Fruit fly (Drosophila melanogaster) whole organism, embryonic: ENCODE results near the gene CG7714.
A peak's percentile ranks its signal among the peaks of the same experiment; 100 is the strongest.

Source experiments
- Ada2b ChIP-seq: fragments of 200-800 bp; sonication (Bioruptor generic); IDR thresholded peaks from 2 replicates; pipeline ENCODE4 v1.3.6; 2022; ENCODE audit warnings: missing biosample characterization, missing genetic modification characterization
- Bdp1 ChIP-seq: fragments of 200-800 bp; sonication (Bioruptor generic); optimal IDR thresholded peaks from 3 replicates; lab custom pipeline; 2016; ENCODE audit warnings: missing biosample characterization, missing genetic modification characterization
- Blimp-1 ChIP-seq: fragments of 200-800 bp; sonication (Bioruptor generic); optimal IDR thresholded peaks from 3 replicates; lab custom pipeline; 2018; ENCODE audit warnings: missing biosample characterization, missing genetic modification characterization, mild to moderate bottlenecking, moderate library complexity, missing genetic modification reagents
- C15 ChIP-seq: fragments of 200-800 bp; sonication (Bioruptor generic); IDR thresholded peaks from 3 replicates; pipeline ENCODE4 v1.3.6; 2022; ENCODE audit warnings: missing biosample characterization, missing genetic modification characterization
- CG11695 ChIP-seq: fragments of 200-800 bp; sonication (Bioruptor generic); IDR thresholded peaks from 3 replicates; pipeline ENCODE4 v1.3.6; 2022; ENCODE audit warnings: missing biosample characterization, missing genetic modification characterization
- CG12071 ChIP-seq: fragments of 200-800 bp; sonication (Bioruptor generic); optimal IDR thresholded peaks from 3 replicates; lab custom pipeline; 2018; ENCODE audit warnings: missing biosample characterization, mild to moderate bottlenecking, missing genetic modification characterization
- CG12155 ChIP-seq: fragments of 200-800 bp; sonication (Bioruptor generic); optimal IDR thresholded peaks from 3 replicates; lab custom pipeline; 2016; ENCODE audit warnings: missing biosample characterization, missing genetic modification characterization
- CG18262 ChIP-seq: fragments of 200-800 bp; optimal IDR thresholded peaks from 3 replicates; lab custom pipeline; 2019; ENCODE audit warnings: missing biosample characterization, mild to moderate bottlenecking, missing genetic modification characterization, moderate library complexity
- CG31388 ChIP-seq: fragments of 200-800 bp; sonication (Bioruptor generic); optimal IDR thresholded peaks from 2 replicates; lab custom pipeline; 2016; ENCODE audit warnings: missing biosample characterization, missing genetic modification characterization
- CG33557 ChIP-seq: fragments of 200-800 bp; sonication (Bioruptor generic); optimal IDR thresholded peaks from 2 replicates; lab custom pipeline; 2019; ENCODE audit warnings: missing biosample characterization, mild to moderate bottlenecking, missing genetic modification characterization, moderate library complexity
- CG34224 ChIP-seq: fragments of 200-800 bp; sonication (Bioruptor generic); IDR thresholded peaks from 3 replicates; pipeline ENCODE4 v1.3.6; 2022; ENCODE audit warnings: missing biosample characterization, missing genetic modification characterization; ENCODE audit not compliant: partially characterized antibody
- CG4730 ChIP-seq: fragments of 200-800 bp; sonication (Bioruptor generic); IDR thresholded peaks from 2 replicates; pipeline ENCODE4 v1.3.6; 2022; ENCODE audit warnings: missing biosample characterization, missing genetic modification characterization
- CG6765 ChIP-seq: fragments of 200-800 bp; sonication (Bioruptor generic); optimal IDR thresholded peaks from 3 replicates; lab custom pipeline; 2017; ENCODE audit warnings: missing biosample characterization, mild to moderate bottlenecking, missing genetic modification characterization
- CG6813 ChIP-seq: fragments of 200-800 bp; sonication (Bioruptor generic); optimal IDR thresholded peaks from 2 replicates; lab custom pipeline; 2017; ENCODE audit warnings: missing biosample characterization, missing genetic modification characterization, mild to moderate bottlenecking, moderate library complexity, missing genetic modification reagents
- CG7928 ChIP-seq: fragments of 200-800 bp; sonication (Bioruptor generic); optimal IDR thresholded peaks from 2 replicates; lab custom pipeline; 2017; ENCODE audit warnings: missing biosample characterization, mild to moderate bottlenecking, missing genetic modification characterization
- CG7963 ChIP-seq: fragments of 200-800 bp; sonication (Bioruptor generic); IDR thresholded peaks from 3 replicates; pipeline ENCODE4 v1.3.6; 2022; ENCODE audit warnings: missing biosample characterization, missing genetic modification characterization; ENCODE audit not compliant: partially characterized antibody
- CG8290 ChIP-seq, 3 experiments: fragments of 200-800 bp; sonication (Bioruptor generic); optimal IDR thresholded peaks; 2 replicates each; lab custom pipeline; 2016 to 2019; ENCODE audit warnings: missing biosample characterization in 3 of 3, missing genetic modification characterization in 3 of 3, mild to moderate bottlenecking in 2 of 3, moderate library complexity in 1 of 3
- CG8359 ChIP-seq: fragments of 200-800 bp; sonication (Bioruptor generic); optimal IDR thresholded peaks from 2 replicates; lab custom pipeline; 2017; ENCODE audit warnings: missing biosample characterization, mild to moderate bottlenecking, missing genetic modification characterization, borderline replicate concordance
- CG9932 ChIP-seq: fragments of 200-800 bp; sonication (Bioruptor generic); IDR thresholded peaks from 2 replicates; pipeline ENCODE4 v1.3.6; 2022; ENCODE audit warnings: missing biosample characterization, missing genetic modification characterization
- Dad ChIP-seq: fragments of 200-800 bp; sonication (Bioruptor generic); optimal IDR thresholded peaks from 3 replicates; lab custom pipeline; 2016; ENCODE audit warnings: missing biosample characterization, missing genetic modification characterization
- E2f2 ChIP-seq: fragments of 200-800 bp; sonication (Bioruptor generic); IDR thresholded peaks from 2 replicates; pipeline ENCODE4 v1.3.6; 2022; ENCODE audit warnings: missing biosample characterization, missing genetic modification characterization
- Gug ChIP-seq: fragments of 200-800 bp; sonication (Bioruptor generic); IDR thresholded peaks from 4 replicates; pipeline ENCODE4 v1.3.6; 2022; ENCODE audit warnings: missing biosample characterization, missing genetic modification characterization
- HLHmδ ChIP-seq: fragments of 200-800 bp; sonication (Bioruptor generic); optimal IDR thresholded peaks from 2 replicates; lab custom pipeline; 2018; ENCODE audit warnings: missing biosample characterization, mild to moderate bottlenecking, missing genetic modification characterization, moderate library complexity
- Hmx ChIP-seq: fragments of 200-800 bp; sonication (Bioruptor generic); optimal IDR thresholded peaks from 2 replicates; lab custom pipeline; 2016; ENCODE audit warnings: missing biosample characterization, missing genetic modification characterization
- Kr ChIP-seq: fragments of 200-800 bp; sonication (Bioruptor generic); optimal IDR thresholded peaks from 2 replicates; lab custom pipeline; 2017; ENCODE audit warnings: missing biosample characterization, mild to moderate bottlenecking, missing genetic modification characterization
- MBD-R2 ChIP-seq: fragments of 200-800 bp; sonication (Bioruptor generic); IDR thresholded peaks from 2 replicates; pipeline ENCODE4 v1.3.6; 2022; ENCODE audit warnings: missing biosample characterization, missing genetic modification characterization
- Oaz ChIP-seq: fragments of 200-800 bp; sonication (Bioruptor generic); IDR thresholded peaks from 2 replicates; pipeline ENCODE4 v1.3.6; 2022; ENCODE audit warnings: missing biosample characterization, missing genetic modification characterization
- Sin3A ChIP-seq: fragments of >200 bp; optimal IDR thresholded peaks from 2 replicates; lab custom pipeline; 2018
- Sry-δ ChIP-seq: fragments of 200-800 bp; sonication (Bioruptor generic); optimal IDR thresholded peaks from 2 replicates; lab custom pipeline; 2016; ENCODE audit warnings: missing biosample characterization, missing genetic modification characterization
- aop ChIP-seq: fragments of 200-800 bp; sonication (Bioruptor generic); IDR thresholded peaks from 2 replicates; pipeline ENCODE4 v1.3.6; 2022; ENCODE audit warnings: missing biosample characterization, missing genetic modification characterization
- ase ChIP-seq: fragments of 200-800 bp; sonication (Bioruptor generic); IDR thresholded peaks from 3 replicates; pipeline ENCODE4 v1.3.6; 2022; ENCODE audit warnings: missing biosample characterization, missing genetic modification characterization
- cg ChIP-seq: fragments of 200-800 bp; sonication (Bioruptor generic); optimal IDR thresholded peaks from 3 replicates; lab custom pipeline; 2019; ENCODE audit warnings: missing biosample characterization, mild to moderate bottlenecking, missing genetic modification characterization, moderate library complexity
- dm ChIP-seq: fragments of 200-800 bp; sonication (Bioruptor generic); optimal IDR thresholded peaks from 3 replicates; lab custom pipeline; 2016; ENCODE audit warnings: missing biosample characterization, missing genetic modification characterization
- grau ChIP-seq: fragments of 200-800 bp; optimal IDR thresholded peaks from 3 replicates; lab custom pipeline; 2019; ENCODE audit warnings: missing biosample characterization, mild to moderate bottlenecking, missing genetic modification characterization, moderate library complexity
- hb ChIP-seq: fragments of 200-800 bp; sonication (Bioruptor generic); IDR thresholded peaks from 3 replicates; pipeline ENCODE4 v1.3.6; 2022; ENCODE audit warnings: missing biosample characterization, missing genetic modification characterization; ENCODE audit not compliant: partially characterized antibody
- jing ChIP-seq: fragments of 200-800 bp; sonication (Bioruptor generic); optimal IDR thresholded peaks from 2 replicates; lab custom pipeline; 2018; ENCODE audit warnings: missing biosample characterization, mild to moderate bottlenecking, missing genetic modification characterization
- jumu ChIP-seq: fragments of 200-800 bp; sonication (Bioruptor generic); optimal IDR thresholded peaks from 3 replicates; lab custom pipeline; 2016; ENCODE audit warnings: missing biosample characterization, missing genetic modification characterization
- lbe ChIP-seq: fragments of 200-800 bp; sonication (Bioruptor generic); optimal IDR thresholded peaks from 2 replicates; lab custom pipeline; 2016; ENCODE audit warnings: missing biosample characterization, mild to moderate bottlenecking, missing genetic modification characterization
- mirr ChIP-seq: fragments of 200-800 bp; sonication (Bioruptor generic); optimal IDR thresholded peaks from 3 replicates; lab custom pipeline; 2018; ENCODE audit warnings: missing biosample characterization, mild to moderate bottlenecking, missing genetic modification characterization
- otp ChIP-seq: fragments of 200-800 bp; sonication (Bioruptor generic); IDR thresholded peaks from 3 replicates; pipeline ENCODE4, ENCODE4 v1.3.6; 2022; ENCODE audit warnings: missing biosample characterization, missing genetic modification characterization
- pho ChIP-seq: fragments of 200-800 bp; sonication (Bioruptor generic); optimal IDR thresholded peaks from 2 replicates; lab custom pipeline; 2016; ENCODE audit warnings: missing biosample characterization, missing genetic modification characterization
- salm ChIP-seq: fragments of 200-800 bp; sonication (Bioruptor generic); optimal IDR thresholded peaks from 2 replicates; lab custom pipeline; 2018; ENCODE audit warnings: missing biosample characterization, mild to moderate bottlenecking, missing genetic modification characterization
- sd ChIP-seq: fragments of 200-800 bp; sonication (Bioruptor generic); optimal IDR thresholded peaks from 3 replicates; lab custom pipeline; 2018; ENCODE audit warnings: missing biosample characterization, mild to moderate bottlenecking, missing genetic modification characterization, moderate library complexity
- sob ChIP-seq: fragments of 200-800 bp; sonication (Bioruptor generic); IDR thresholded peaks from 2 replicates; pipeline ENCODE4 v1.3.6; 2022; ENCODE audit warnings: missing biosample characterization, missing genetic modification characterization
- sug ChIP-seq: fragments of 200-800 bp; optimal IDR thresholded peaks from 2 replicates; lab custom pipeline; 2019; ENCODE audit warnings: missing biosample characterization, mild to moderate bottlenecking, missing genetic modification characterization, moderate library complexity
- vnd ChIP-seq: fragments of 200-800 bp; sonication (Bioruptor generic); IDR thresholded peaks from 3 replicates; pipeline ENCODE4 v1.3.6; 2022; ENCODE audit warnings: missing biosample characterization, missing genetic modification characterization; ENCODE audit not compliant: partially characterized antibody
- vvl ChIP-seq: fragments of 200-800 bp; sonication (Bioruptor generic); IDR thresholded peaks from 2 replicates; pipeline ENCODE4 v1.3.6; 2022; ENCODE audit warnings: missing biosample characterization, missing genetic modification characterization
- zen2 ChIP-seq: fragments of 200-800 bp; sonication (Bioruptor generic); IDR thresholded peaks from 3 replicates; pipeline ENCODE4 v1.3.6; 2022; ENCODE audit warnings: missing biosample characterization, missing genetic modification characterization; ENCODE audit not compliant: partially characterized antibody
- zf30C ChIP-seq: fragments of 200-800 bp; sonication (Bioruptor generic); optimal IDR thresholded peaks from 3 replicates; lab custom pipeline; 2018; ENCODE audit warnings: missing biosample characterization, mild to moderate bottlenecking, missing genetic modification characterization

CG7714 gene

DNA sequence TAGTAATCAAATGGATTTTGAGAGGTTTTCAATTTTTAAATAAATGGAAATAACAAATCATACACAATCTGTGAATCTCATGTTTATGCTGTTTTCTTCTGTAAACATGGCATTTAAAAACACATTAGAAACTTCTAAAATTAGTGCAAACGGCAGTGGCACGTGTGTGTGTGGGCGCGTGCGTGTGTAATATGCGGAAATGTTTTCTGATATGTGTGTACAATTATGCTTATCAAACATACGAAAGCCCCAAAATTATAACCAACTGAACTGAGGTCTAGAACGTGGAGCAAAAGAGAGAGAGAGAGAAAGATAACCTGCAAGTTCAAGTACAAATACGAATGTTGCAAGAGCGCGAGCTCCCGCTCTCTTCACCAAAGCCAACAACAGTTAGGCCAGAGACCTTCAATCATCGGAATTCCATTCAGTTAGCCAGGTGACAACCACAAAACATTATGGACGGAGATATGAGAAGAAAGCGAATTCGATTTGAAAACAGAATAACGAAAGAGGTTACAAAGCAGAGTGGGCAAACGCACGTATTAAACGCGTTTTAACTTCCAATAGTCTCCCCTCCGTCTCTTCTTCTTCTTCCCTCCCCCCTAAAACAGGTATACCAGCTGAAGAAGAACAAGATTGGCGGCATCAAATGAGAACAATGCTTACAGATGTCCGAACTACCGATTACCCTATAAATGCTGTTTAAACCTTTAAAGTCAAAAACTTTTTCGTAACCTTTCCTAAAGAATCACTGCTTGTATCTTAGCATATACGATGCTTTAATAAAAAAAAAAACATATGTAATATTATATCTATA is 15.0 kb upstream of the CG7714 start (continued):
- TF ChIP-seq sug (tag; lab: Kevin White, UChicago) (peak; percentile 90), HLHmδ (no peak), grau (tag; lab: Kevin White, UChicago) (peak; percentile 96), CG34224 (GFP tag; lab: Robert Waterston, UW) (no peak), Oaz (GFP tag; lab: Robert Waterston, UW) (peak; percentile 93), CG4730 (peak; percentile 97), hb (no peak), CG18262 (tag; lab: Kevin White, UChicago) (peak; percentile 97), CG12071 (GFP tag; lab: Kevin White, UChicago) (peak; percentile 95), CG12155 (GFP tag; lab: Kevin White, UChicago) (peak; percentile 94), vvl (peak; percentile 98), sd (tag; lab: Kevin White, UChicago) (peak; percentile 97), Blimp-1 (GFP tag; lab: Kevin White, UChicago) (peak; percentile 96), Sry-δ (peak; percentile 54), CG9932 (GFP tag; lab: Robert Waterston, UW) (peak; percentile 98), jumu (peak; percentile 66), jing (GFP tag; lab: Kevin White, UChicago) (peak; percentile 90), E2f2 (GFP tag; lab: Robert Waterston, UW) (peak; percentile 81), vnd (GFP tag; lab: Robert Waterston, UW) (no peak), cg (GFP tag; lab: Kevin White, UChicago) (peak; percentile 26), CG6813 (GFP tag; lab: Kevin White, UChicago) (peak; percentile 93), pho (GFP tag; lab: Kevin White, UChicago) (peak; percentile 84), otp (GFP tag; lab: Robert Waterston, UW) (peak; percentile 96), aop (GFP tag; lab: Robert Waterston, UW) (peak; percentile 73), Sin3A (lab: Kevin White, UChicago) (no peak), Dad (GFP tag; lab: Kevin White, UChicago) (peak; percentile 66), Bdp1 (peak; percentile 70), MBD-R2 (peak; percentile 96), Kr (GFP tag; lab: Kevin White, UChicago) (no peak), zf30C (GFP tag; lab: Kevin White, UChicago) (no peak), ase (GFP tag; lab: Robert Waterston, UW) (peak; percentile 92), CG8359 (peak; percentile 86), sob (GFP tag; lab: Robert Waterston, UW) (peak; percentile 97), CG7963 (GFP tag; lab: Robert Waterston, UW) (no peak), Hmx (GFP tag; lab: Kevin White, UChicago) (peak; percentile 90), CG6765 (GFP tag; lab: Kevin White, UChicago) (peak; percentile 91), Gug (GFP tag; lab: Robert Waterston, UW) (peak; percentile 89), C15 (peak; percentile 92), zen2 (no peak), CG31388 (GFP tag; lab: Kevin White, UChicago) (peak; percentile 94), CG8290 (GFP tag; optimal IDR thresholded peaks at IDR 0.05; lab: Kevin White, UChicago) (peak; percentile 75), CG8290 (tag; optimal IDR thresholded peaks at IDR 0.05; lab: Kevin White, UChicago) (peak; percentile 78 to 92), CG11695 (GFP tag; lab: Robert Waterston, UW) (peak; percentile 96), mirr (GFP tag; lab: Kevin White, UChicago) (peak; percentile 67), salm (tag; lab: Kevin White, UChicago) (peak; percentile 89), CG33557 (GFP tag; lab: Kevin White, UChicago) (peak; percentile 89), Ada2b (GFP tag; lab: Robert Waterston, UW) (peak; percentile 97), CG7928 (peak; percentile 79), lbe (GFP tag; lab: Kevin White, UChicago) (peak; percentile 97), dm (GFP tag; lab: Kevin White, UChicago) (peak; percentile 68)
